Worm (Caenorhabditis elegans) whole organism, midembryonic: ENCODE measurements around the gene Y55F3AM.11.

ENCODE experiments used
- T22C8.4 ChIP-seq: fragments of 200-800 bp; sonication (Bioruptor generic); IDR thresholded peaks from 2 replicates; pipeline ENCODE4 v1.3.6; 2022; ENCODE audit warnings: missing genetic modification characterization, missing compliant biosample characterization
- flt-1 ChIP-seq: fragments of 200-800 bp; sonication (Bioruptor generic); IDR thresholded peaks from 2 replicates; pipeline ENCODE4 v1.3.6; 2022; ENCODE audit warnings: missing genetic modification characterization, missing compliant biosample characterization
- klf-2 ChIP-seq: fragments of 200-800 bp; sonication (Bioruptor generic); conservative IDR thresholded peaks from 2 replicates; pipeline ENCODE4 v1.3.6; 2022; ENCODE audit warnings: missing genetic modification reagents, missing genetic modification characterization, missing compliant biosample characterization
- ztf-23 ChIP-seq: fragments of 200-800 bp; sonication (Bioruptor generic); IDR thresholded peaks from 2 replicates; pipeline ENCODE4 v1.3.6; 2022; ENCODE audit warnings: missing genetic modification reagents, missing genetic modification characterization, missing compliant biosample characterization
- ztf-29 ChIP-seq: fragments of 200-800 bp; sonication (Bioruptor generic); IDR thresholded peaks from 2 replicates; pipeline ENCODE4 v1.3.6; 2022; ENCODE audit warnings: missing genetic modification reagents, missing genetic modification characterization, missing compliant biosample characterization

DNA sequence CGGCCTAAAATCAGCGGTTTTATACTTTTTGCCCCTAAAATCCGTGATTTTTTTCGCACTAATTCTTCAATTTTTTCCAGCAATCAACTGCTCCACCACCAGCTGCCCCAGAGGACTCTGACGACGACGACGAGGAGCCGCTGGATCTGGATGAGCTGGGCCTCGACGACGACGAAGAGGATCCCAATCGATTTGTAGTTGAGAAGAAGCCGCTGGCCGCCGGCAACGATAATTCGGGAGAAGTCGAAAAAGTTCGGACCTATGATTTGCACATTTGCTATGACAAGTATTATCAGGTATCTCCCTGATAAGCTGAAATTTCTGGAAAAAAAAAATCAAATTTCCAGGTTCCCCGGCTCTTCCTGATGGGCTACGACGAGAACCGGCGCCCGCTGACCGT, 32.4 kb downstream of the Y55F3AM.11 start:
- no peak for TF ChIP-seq klf-2 (GFP tag; lab: Robert Waterston, UW)
- TF ChIP-seq ztf-29 (GFP tag; lab: Robert Waterston, UW), result no peak
- TF ChIP-seq flt-1 (GFP tag; lab: Robert Waterston, UW), result no peak
- no peak for TF ChIP-seq T22C8.4 (GFP tag; lab: Robert Waterston, UW)
- no peak for TF ChIP-seq ztf-23 (GFP tag; lab: Robert Waterston, UW)
